Fruit fly (Drosophila melanogaster) whole organism, embryonic: ENCODE results near the gene CstF50.
A peak's percentile ranks its signal among the peaks of the same experiment; 100 is the strongest.

Experiments used
- Adf1 ChIP-seq: fragments of 200-800 bp; sonication (Bioruptor generic); IDR thresholded peaks from 2 replicates; pipeline ENCODE4 v1.3.6; 2022; ENCODE audit warnings: missing biosample characterization, missing genetic modification characterization
- BtbVII ChIP-seq: fragments of 200-800 bp; sonication (Bioruptor generic); optimal IDR thresholded peaks from 3 replicates; lab custom pipeline; 2017; ENCODE audit warnings: missing biosample characterization, mild to moderate bottlenecking, missing genetic modification characterization
- Bteb2 ChIP-seq: fragments of 200-800 bp; sonication (Bioruptor generic); optimal IDR thresholded peaks from 2 replicates; lab custom pipeline; 2016; ENCODE audit warnings: missing biosample characterization, missing genetic modification characterization
- CG14441 ChIP-seq: fragments of 200-800 bp; sonication (Bioruptor generic); IDR thresholded peaks from 2 replicates; pipeline ENCODE4 v1.3.6; 2022; ENCODE audit warnings: missing biosample characterization, missing genetic modification characterization
- CG1602 ChIP-seq: fragments of 200-800 bp; sonication (Bioruptor generic); optimal IDR thresholded peaks from 3 replicates; lab custom pipeline; 2016; ENCODE audit warnings: missing biosample characterization, missing genetic modification characterization
- CG17359 ChIP-seq: fragments of 200-800 bp; sonication (Bioruptor generic); optimal IDR thresholded peaks from 3 replicates; lab custom pipeline; 2018; ENCODE audit warnings: missing biosample characterization, mild to moderate bottlenecking, missing genetic modification characterization, moderate library complexity
- CG2678 ChIP-seq: fragments of 200-800 bp; sonication (Bioruptor generic); optimal IDR thresholded peaks from 3 replicates; lab custom pipeline; 2019; ENCODE audit warnings: missing biosample characterization, mild to moderate bottlenecking, missing genetic modification characterization, moderate library complexity
- CG30431 ChIP-seq: fragments of 200-800 bp; sonication (Bioruptor generic); optimal IDR thresholded peaks from 2 replicates; lab custom pipeline; 2017; ENCODE audit warnings: missing biosample characterization, missing genetic modification characterization
- CG31388 ChIP-seq: fragments of 200-800 bp; sonication (Bioruptor generic); optimal IDR thresholded peaks from 2 replicates; lab custom pipeline; 2016; ENCODE audit warnings: missing biosample characterization, missing genetic modification characterization
- CG32532 ChIP-seq: fragments of 200-800 bp; sonication (Bioruptor generic); IDR thresholded peaks from 2 replicates; pipeline ENCODE4 v1.3.6; 2022; ENCODE audit warnings: missing biosample characterization, missing genetic modification characterization
- CG32772 ChIP-seq: fragments of 200-800 bp; sonication (Bioruptor generic); IDR thresholded peaks from 2 replicates; pipeline ENCODE4 v1.3.6; 2022; ENCODE audit warnings: missing biosample characterization, missing genetic modification characterization
- CG3407 ChIP-seq: fragments of 200-800 bp; sonication (Bioruptor generic); optimal IDR thresholded peaks from 2 replicates; lab custom pipeline; 2018; ENCODE audit warnings: missing biosample characterization, mild to moderate bottlenecking, missing genetic modification characterization
- CG34376 ChIP-seq: fragments of 200-800 bp; sonication (Bioruptor generic); optimal IDR thresholded peaks from 2 replicates; lab custom pipeline; 2018; ENCODE audit warnings: missing biosample characterization, mild to moderate bottlenecking, missing genetic modification characterization
- CG5953 ChIP-seq: fragments of 200-800 bp; sonication (Bioruptor generic); IDR thresholded peaks from 2 replicates; pipeline ENCODE4 v1.3.6; 2022; ENCODE audit warnings: missing biosample characterization, missing genetic modification characterization
- CG6689 ChIP-seq: fragments of 200-800 bp; sonication (Bioruptor generic); IDR thresholded peaks from 2 replicates; pipeline ENCODE4 v1.3.6; 2022; ENCODE audit warnings: missing biosample characterization, missing genetic modification characterization
- CG7987 ChIP-seq: fragments of 200-800 bp; sonication (Bioruptor generic); optimal IDR thresholded peaks from 2 replicates; lab custom pipeline; 2018; ENCODE audit warnings: missing biosample characterization, mild to moderate bottlenecking, missing genetic modification characterization, moderate library complexity
- CG8290 ChIP-seq, 3 experiments: fragments of 200-800 bp; sonication (Bioruptor generic); optimal IDR thresholded peaks; 2 replicates each; lab custom pipeline; 2016 to 2019; ENCODE audit warnings: missing biosample characterization in 3 of 3, missing genetic modification characterization in 3 of 3, mild to moderate bottlenecking in 2 of 3, moderate library complexity in 1 of 3
- CG8359 ChIP-seq: fragments of 200-800 bp; sonication (Bioruptor generic); optimal IDR thresholded peaks from 2 replicates; lab custom pipeline; 2017; ENCODE audit warnings: missing biosample characterization, mild to moderate bottlenecking, missing genetic modification characterization, borderline replicate concordance
- CG8388 ChIP-seq: fragments of 200-800 bp; sonication (Bioruptor generic); optimal IDR thresholded peaks from 2 replicates; lab custom pipeline; 2019; ENCODE audit warnings: missing biosample characterization, mild to moderate bottlenecking, missing genetic modification characterization, moderate library complexity
- CG9932 ChIP-seq: fragments of 200-800 bp; sonication (Bioruptor generic); IDR thresholded peaks from 2 replicates; pipeline ENCODE4 v1.3.6; 2022; ENCODE audit warnings: missing biosample characterization, missing genetic modification characterization
- ERR ChIP-seq: fragments of 200-800 bp; sonication (Bioruptor generic); optimal IDR thresholded peaks from 2 replicates; lab custom pipeline; 2016; ENCODE audit warnings: missing biosample characterization, missing genetic modification characterization
- HLHmδ ChIP-seq: fragments of 200-800 bp; sonication (Bioruptor generic); optimal IDR thresholded peaks from 2 replicates; lab custom pipeline; 2018; ENCODE audit warnings: missing biosample characterization, mild to moderate bottlenecking, missing genetic modification characterization, moderate library complexity
- Hmr ChIP-seq: fragments of 200-800 bp; sonication (Bioruptor generic); optimal IDR thresholded peaks from 3 replicates; lab custom pipeline; 2017; ENCODE audit warnings: mild to moderate bottlenecking, missing biosample characterization, missing genetic modification reagents, missing genetic modification characterization
- Nf-YB ChIP-seq: fragments of 200-800 bp; sonication (Bioruptor generic); optimal IDR thresholded peaks from 3 replicates; lab custom pipeline; 2019; ENCODE audit warnings: missing biosample characterization, mild to moderate bottlenecking, missing genetic modification characterization, moderate library complexity
- Pdp1 ChIP-seq, 2 experiments: fragments of 200-800 bp; sonication (Bioruptor generic); optimal IDR thresholded peaks; 3 replicates each; lab custom pipeline; 2016; ENCODE audit warnings: missing biosample characterization in 2 of 2, missing genetic modification characterization in 2 of 2, mild to moderate bottlenecking in 1 of 2, moderate library complexity in 1 of 2
- Sry-δ ChIP-seq: fragments of 200-800 bp; sonication (Bioruptor generic); optimal IDR thresholded peaks from 2 replicates; lab custom pipeline; 2016; ENCODE audit warnings: missing biosample characterization, missing genetic modification characterization
- Usf ChIP-seq: fragments of 200-800 bp; sonication (Bioruptor generic); optimal IDR thresholded peaks from 2 replicates; lab custom pipeline; 2017; ENCODE audit warnings: missing genotype, missing biosample characterization, missing genetic modification characterization
- Xbp1 ChIP-seq: fragments of 200-800 bp; sonication (Bioruptor generic); optimal IDR thresholded peaks from 3 replicates; lab custom pipeline; 2016; ENCODE audit warnings: missing biosample characterization, mild to moderate bottlenecking, missing genetic modification characterization
- ac ChIP-seq: fragments of 200-800 bp; sonication (Bioruptor generic); optimal IDR thresholded peaks from 3 replicates; lab custom pipeline; 2017; ENCODE audit warnings: missing biosample characterization, mild to moderate bottlenecking, missing genetic modification characterization
- bigmax ChIP-seq: fragments of 200-800 bp; sonication (Bioruptor generic); optimal IDR thresholded peaks from 2 replicates; lab custom pipeline; 2018; ENCODE audit warnings: missing biosample characterization, mild to moderate bottlenecking, missing genetic modification characterization
- br ChIP-seq: fragments of >200 bp; optimal IDR thresholded peaks from 2 replicates; lab custom pipeline; 2017
- chm ChIP-seq: fragments of 200-800 bp; sonication (Bioruptor generic); IDR thresholded peaks from 2 replicates; pipeline ENCODE4 v1.3.6; 2022; ENCODE audit warnings: missing biosample characterization, missing genetic modification characterization
- chn ChIP-seq: fragments of 200-800 bp; sonication (Bioruptor generic); optimal IDR thresholded peaks from 2 replicates; lab custom pipeline; 2016; ENCODE audit warnings: missing biosample characterization, missing genetic modification characterization
- dmrt11E ChIP-seq: fragments of 200-800 bp; sonication (Bioruptor generic); optimal IDR thresholded peaks from 3 replicates; lab custom pipeline; 2018; ENCODE audit warnings: missing biosample characterization, mild to moderate bottlenecking, missing genetic modification characterization, moderate library complexity
- fru ChIP-seq: fragments of >200 bp; optimal IDR thresholded peaks from 2 replicates; lab custom pipeline; 2017
- ftz-f1 ChIP-seq: fragments of 200-800 bp; sonication (Bioruptor generic); optimal IDR thresholded peaks from 2 replicates; lab custom pipeline; 2016; ENCODE audit warnings: missing biosample characterization, missing genetic modification characterization
- gro ChIP-seq: fragments of 200-800 bp; sonication (Bioruptor generic); optimal IDR thresholded peaks from 2 replicates; lab custom pipeline; 2016; ENCODE audit warnings: missing biosample characterization, missing genetic modification characterization
- gsb ChIP-seq: fragments of 200-800 bp; sonication (Bioruptor generic); IDR thresholded peaks from 2 replicates; pipeline ENCODE4 v1.3.6; 2022; ENCODE audit warnings: missing biosample characterization, missing genetic modification characterization
- hbn ChIP-seq: fragments of 200-800 bp; sonication (Bioruptor generic); IDR thresholded peaks from 2 replicates; pipeline ENCODE4 v1.3.6; 2022; ENCODE audit warnings: missing biosample characterization, missing genetic modification characterization; ENCODE audit not compliant: partially characterized antibody
- kah ChIP-seq: fragments of 200-800 bp; sonication (Bioruptor generic); optimal IDR thresholded peaks from 2 replicates; lab custom pipeline; 2018; ENCODE audit warnings: missing biosample characterization, mild to moderate bottlenecking, missing genetic modification characterization
- lbe ChIP-seq: fragments of 200-800 bp; sonication (Bioruptor generic); optimal IDR thresholded peaks from 2 replicates; lab custom pipeline; 2016; ENCODE audit warnings: missing biosample characterization, mild to moderate bottlenecking, missing genetic modification characterization
- mam ChIP-seq: fragments of 200-800 bp; sonication (Bioruptor generic); optimal IDR thresholded peaks from 3 replicates; lab custom pipeline; 2016; ENCODE audit warnings: missing biosample characterization, missing genetic modification characterization
- nerfin-2 ChIP-seq: fragments of 200-800 bp; sonication (Bioruptor generic); IDR thresholded peaks from 2 replicates; pipeline ENCODE4 v1.3.6; 2022; ENCODE audit warnings: missing biosample characterization, missing genetic modification characterization; ENCODE audit not compliant: partially characterized antibody
- otp ChIP-seq: fragments of 200-800 bp; sonication (Bioruptor generic); IDR thresholded peaks from 3 replicates; pipeline ENCODE4, ENCODE4 v1.3.6; 2022; ENCODE audit warnings: missing biosample characterization, missing genetic modification characterization
- sens ChIP-seq: fragments of 200-800 bp; sonication (Bioruptor generic); peaks from one replicate; lab custom pipeline; 2016; ENCODE audit warnings: missing biosample characterization, missing genetic modification characterization
- sens-2 ChIP-seq: fragments of 200-800 bp; sonication (Bioruptor generic); IDR thresholded peaks from 2 replicates; pipeline ENCODE4 v1.3.6; 2022; ENCODE audit warnings: missing biosample characterization, missing genetic modification characterization
- sob ChIP-seq: fragments of 200-800 bp; sonication (Bioruptor generic); IDR thresholded peaks from 2 replicates; pipeline ENCODE4 v1.3.6; 2022; ENCODE audit warnings: missing biosample characterization, missing genetic modification characterization
- tap ChIP-seq: fragments of 200-800 bp; optimal IDR thresholded peaks from 3 replicates; lab custom pipeline; 2019; ENCODE audit warnings: missing biosample characterization, mild to moderate bottlenecking, missing genetic modification characterization, moderate library complexity
- tio ChIP-seq: fragments of 200-800 bp; sonication (Bioruptor generic); optimal IDR thresholded peaks from 2 replicates; lab custom pipeline; 2017; ENCODE audit warnings: missing biosample characterization, missing genetic modification characterization, inconsistent platforms
- tll ChIP-seq, 2 experiments: fragments of 200-800 bp in 1 of 2; fragments of >200 bp in 1 of 2; sonication (Bioruptor generic) in 1 of 2; optimal IDR thresholded peaks; 2 replicates each; lab custom pipeline; 2017 to 2019; ENCODE audit warnings: missing biosample characterization in 2 of 2, missing genetic modification characterization in 2 of 2, mild to moderate bottlenecking in 1 of 2, moderate library complexity in 1 of 2

Gene CstF50

DNA sequence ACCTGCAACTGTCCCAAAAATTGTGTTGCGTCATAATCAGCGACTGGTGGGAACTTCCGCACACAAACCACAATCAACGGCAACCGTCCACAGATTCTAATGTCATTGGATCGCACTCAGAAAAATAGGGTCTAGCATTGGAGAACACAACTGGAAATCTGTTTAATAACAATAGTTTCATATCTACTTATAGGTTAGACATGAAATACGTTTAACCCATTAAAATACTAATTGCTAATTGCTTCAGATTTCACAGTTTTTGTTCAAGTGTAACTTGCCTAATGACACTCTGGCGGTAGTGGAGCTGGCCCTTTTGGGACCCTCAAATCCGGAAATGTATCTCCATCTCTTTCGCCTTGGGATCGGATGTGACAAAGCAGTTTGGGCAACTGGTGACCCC lies 40.1 kb downstream of the CstF50 start (continued):
- TF ChIP-seq CG8388 (GFP tag; lab: Kevin White, UChicago), result peak; percentile 24

DNA sequence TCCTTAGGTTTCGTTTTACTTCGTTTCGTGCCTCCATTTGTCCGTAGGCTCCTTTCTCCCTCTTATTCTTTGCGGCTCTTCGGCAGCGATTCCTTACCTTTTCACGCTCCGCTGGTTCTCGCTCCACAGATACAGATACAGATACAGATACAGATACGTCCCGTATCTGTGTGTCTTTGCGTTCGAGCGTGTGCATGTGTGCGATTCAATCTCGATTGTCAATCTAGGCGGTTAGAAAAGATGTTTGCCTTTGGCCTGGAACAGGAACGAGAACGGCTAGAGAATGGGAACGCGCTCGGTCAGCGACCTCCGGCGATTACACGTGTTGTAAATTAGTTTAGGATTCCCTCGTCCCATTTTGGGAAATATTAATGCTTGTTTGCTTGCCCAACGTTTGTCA lies 46.3 kb downstream of the CstF50 start:
- TF ChIP-seq tio (GFP tag; lab: Kevin White, UChicago), result no peak
- TF ChIP-seq kah, result no peak
- no peak for TF ChIP-seq CG8290 (GFP tag; optimal IDR thresholded peaks at IDR 0.05; lab: Kevin White, UChicago)
- no peak for TF ChIP-seq CG8290 (tag; optimal IDR thresholded peaks at IDR 0.05; lab: Kevin White, UChicago)
- no peak for TF ChIP-seq CG3407 (GFP tag; lab: Kevin White, UChicago)
- TF ChIP-seq tll (GFP tag; optimal IDR thresholded peaks at IDR 0.05; lab: Kevin White, UChicago), result peak in 1 of 2 experiments; percentile 24
- no peak for TF ChIP-seq nerfin-2 (GFP tag; lab: Robert Waterston, UW)
- TF ChIP-seq CG17359 (tag; lab: Kevin White, UChicago), result no peak
- TF ChIP-seq CG30431 (GFP tag; lab: Kevin White, UChicago), result no peak
- no peak for TF ChIP-seq ERR (GFP tag; lab: Kevin White, UChicago)
- no peak for TF ChIP-seq CG8359 (GFP tag; lab: Kevin White, UChicago)
- TF ChIP-seq dmrt11E (tag; lab: Kevin White, UChicago), result peak; percentile 11
- no peak for TF ChIP-seq Hmr (GFP tag; lab: Kevin White, UChicago)
- no peak for TF ChIP-seq HLHmδ (GFP tag; lab: Kevin White, UChicago)
- no peak for TF ChIP-seq gsb (GFP tag; lab: Robert Waterston, UW)
- no peak for TF ChIP-seq CG6689
- no peak for TF ChIP-seq Xbp1 (GFP tag; lab: Kevin White, UChicago)
- TF ChIP-seq CG2678, result no peak
- TF ChIP-seq hbn (GFP tag; lab: Robert Waterston, UW), result no peak
- no peak for TF ChIP-seq fru
- no peak for TF ChIP-seq tap (tag; lab: Kevin White, UChicago)
- no peak for TF ChIP-seq mam (GFP tag; lab: Kevin White, UChicago)
- TF ChIP-seq bigmax, result no peak
- no peak for TF ChIP-seq CG5953 (GFP tag; lab: Robert Waterston, UW)
- TF ChIP-seq sens-2 (GFP tag; lab: Robert Waterston, UW), result no peak
- TF ChIP-seq chn (GFP tag; lab: Kevin White, UChicago), result peak; percentile 11
- TF ChIP-seq ac (GFP tag; lab: Kevin White, UChicago), result peak; percentile 21
- no peak for TF ChIP-seq Sry-δ
- no peak for TF ChIP-seq CG31388
- TF ChIP-seq CG9932 (GFP tag; lab: Robert Waterston, UW), result no peak
- TF ChIP-seq Usf (GFP tag; lab: Kevin White, UChicago), result no peak
- TF ChIP-seq chm, result peak; percentile 58; the same call in 1 of the 2 replicates
- TF ChIP-seq ftz-f1 (GFP tag; lab: Kevin White, UChicago), result no peak
- no peak for TF ChIP-seq CG1602 (GFP tag; lab: Kevin White, UChicago)
- TF ChIP-seq CG32772 (GFP tag; lab: Robert Waterston, UW), result no peak
- TF ChIP-seq CG32532 (GFP tag; lab: Robert Waterston, UW), result no peak
- TF ChIP-seq lbe (GFP tag; lab: Kevin White, UChicago), result no peak
- no peak for TF ChIP-seq CG34376 (GFP tag; lab: Kevin White, UChicago)
- no peak for TF ChIP-seq CG14441 (GFP tag; lab: Robert Waterston, UW)
- TF ChIP-seq br (lab: Kevin White, UChicago), result no peak
- no peak for TF ChIP-seq BtbVII (GFP tag; lab: Kevin White, UChicago)
- no peak for TF ChIP-seq Adf1
- TF ChIP-seq otp, result no peak
- no peak for TF ChIP-seq CG8388 (GFP tag; lab: Kevin White, UChicago)
- TF ChIP-seq Nf-YB, result no peak
- peak; percentile 53 for TF ChIP-seq sens
- TF ChIP-seq Pdp1 (GFP tag; optimal IDR thresholded peaks at IDR 0.05; lab: Kevin White, UChicago), result no peak
- no peak for TF ChIP-seq Bteb2 (GFP tag; lab: Kevin White, UChicago)
- TF ChIP-seq sob (GFP tag; lab: Robert Waterston, UW), result no peak
- TF ChIP-seq gro (GFP tag; lab: Kevin White, UChicago), result no peak
- no peak for TF ChIP-seq CG7987
